Worm (Caenorhabditis elegans) whole organism, L1 larva: ENCODE measurements around the gene F11C1.9.
A peak's percentile ranks its signal among the peaks of the same experiment; 100 is the strongest.

ENCODE experiments used
- C04F5.9 ChIP-seq: sonication (generic microtip); optimal IDR thresholded peaks from 2 replicates; lab custom pipeline; 2016; ENCODE audit warnings: missing genetic modification characterization, missing compliant biosample characterization
- C34B4.2 ChIP-seq: sonication (generic microtip); optimal IDR thresholded peaks from 2 replicates; lab custom pipeline; 2017; ENCODE audit warnings: mild to moderate bottlenecking, missing genetic modification characterization, missing compliant biosample characterization
- alr-1 ChIP-seq: fragments of 200-800 bp; sonication (Bioruptor generic); optimal IDR thresholded peaks from 2 replicates; lab custom pipeline; 2018; ENCODE audit warnings: borderline replicate concordance, mild to moderate bottlenecking, missing genetic modification characterization, missing compliant biosample characterization
- aly-2 ChIP-seq: fragments of 150-350 bp; optimal IDR thresholded peaks from 2 replicates; lab custom pipeline; 2014; ENCODE audit warnings: missing biosample characterization, missing genetic modification characterization
- ama-1 ChIP-seq: fragments of 150-350 bp; optimal IDR thresholded peaks from 2 replicates; lab custom pipeline; 2014
- ceh-82 ChIP-seq, 3 experiments: fragments of 150-350 bp in 1 of 3; sonication (generic microtip) in 2 of 3; optimal IDR thresholded peaks; 2 replicates each; lab custom pipeline; 2014 to 2017; ENCODE audit warnings: missing biosample characterization in 3 of 3, missing genetic modification characterization in 3 of 3
- ceh-90 ChIP-seq: sonication (generic microtip); optimal IDR thresholded peaks from 2 replicates; lab custom pipeline; 2016; ENCODE audit warnings: missing genetic modification characterization, missing compliant biosample characterization
- dsc-1 ChIP-seq: sonication (generic microtip); optimal IDR thresholded peaks from 2 replicates; lab custom pipeline; 2016; ENCODE audit warnings: mild to moderate bottlenecking, missing genetic modification characterization, missing compliant biosample characterization
- elt-2 ChIP-seq: sonication (generic microtip); optimal IDR thresholded peaks from 2 replicates; lab custom pipeline; 2016; ENCODE audit warnings: missing genetic modification characterization, mild to moderate bottlenecking, inconsistent platforms, missing compliant biosample characterization, missing genetic modification reagents
- elt-3 ChIP-seq, 6 experiments: fragments of 150-350 bp in 1 of 6; sonication (generic microtip); optimal IDR thresholded peaks; 2 replicates each; lab custom pipeline; 2017 to 2018; ENCODE audit warnings: missing biosample characterization in 6 of 6, missing genetic modification characterization in 6 of 6, inconsistent platforms in 1 of 6
- ets-5 ChIP-seq: fragments of 200-800 bp; sonication (Bioruptor generic); IDR thresholded peaks from 2 replicates; pipeline ENCODE4 v1.3.6; 2022; ENCODE audit warnings: missing genetic modification characterization, missing compliant biosample characterization
- fkh-4 ChIP-seq: sonication (generic microtip); optimal IDR thresholded peaks from 2 replicates; lab custom pipeline; 2016; ENCODE audit warnings: missing compliant biosample characterization, missing genetic modification characterization, borderline replicate concordance
- fkh-8 ChIP-seq: sonication (generic microtip); optimal IDR thresholded peaks from 2 replicates; lab custom pipeline; 2016; ENCODE audit warnings: mild to moderate bottlenecking, missing genetic modification characterization, missing compliant biosample characterization
- fos-1 ChIP-seq: fragments of 150-350 bp; optimal IDR thresholded peaks from 2 replicates; lab custom pipeline; 2014; ENCODE audit warnings: missing biosample characterization, missing genetic modification characterization
- grh-1 ChIP-seq: fragments of 200-800 bp; sonication (Bioruptor generic); IDR thresholded peaks from 2 replicates; pipeline ENCODE4 v1.3.6; 2022; ENCODE audit warnings: missing genetic modification reagents, missing genetic modification characterization, missing compliant biosample characterization
- hlh-4 ChIP-seq: sonication (generic microtip); optimal IDR thresholded peaks from 2 replicates; lab custom pipeline; 2016; ENCODE audit warnings: mild to moderate bottlenecking, missing genetic modification characterization, missing compliant biosample characterization
- isw-1 ChIP-seq: fragments of 200-800 bp; sonication (Bioruptor generic); IDR thresholded peaks from 2 replicates; pipeline ENCODE4 v1.3.6; 2022; ENCODE audit warnings: missing genetic modification characterization, missing compliant biosample characterization
- jun-1 ChIP-seq: fragments of 150-350 bp; optimal IDR thresholded peaks from 2 replicates; lab custom pipeline; 2014; ENCODE audit warnings: missing biosample characterization, missing genetic modification reagents, missing genetic modification characterization
- lin-13 ChIP-seq: fragments of 150-350 bp; optimal IDR thresholded peaks from 2 replicates; lab custom pipeline; 2014; ENCODE audit warnings: missing biosample characterization, missing genetic modification reagents, missing genetic modification characterization
- lin-14 ChIP-seq: fragments of 200-800 bp; sonication (Bioruptor generic); optimal IDR thresholded peaks from 2 replicates; lab custom pipeline; 2018; ENCODE audit warnings: mild to moderate bottlenecking, missing genetic modification characterization, moderate library complexity, missing compliant biosample characterization
- lir-3 ChIP-seq: sonication (generic microtip); optimal IDR thresholded peaks from 2 replicates; lab custom pipeline; 2016; ENCODE audit warnings: mild to moderate bottlenecking, missing genetic modification characterization, moderate library complexity, missing compliant biosample characterization; ENCODE audit not compliant: poor library complexity
- mdl-1 ChIP-seq, 2 experiments: fragments of 150-350 bp; optimal IDR thresholded peaks; 2 replicates each; lab custom pipeline; 2014 to 2017; ENCODE audit warnings: missing biosample characterization in 2 of 2, missing genetic modification characterization in 2 of 2, inconsistent platforms in 1 of 2
- mef-2 ChIP-seq: fragments of 150-350 bp; optimal IDR thresholded peaks from 2 replicates; lab custom pipeline; 2014; ENCODE audit warnings: missing biosample characterization, missing genetic modification characterization
- nhr-11 ChIP-seq: fragments of 150-350 bp; optimal IDR thresholded peaks from 2 replicates; lab custom pipeline; 2014; ENCODE audit warnings: missing biosample characterization, missing genetic modification characterization
- nhr-28 ChIP-seq: fragments of 150-350 bp; optimal IDR thresholded peaks from 2 replicates; lab custom pipeline; 2014; ENCODE audit warnings: missing biosample characterization, missing genetic modification characterization
- nhr-47 ChIP-seq: sonication (generic microtip); optimal IDR thresholded peaks from 2 replicates; lab custom pipeline; 2016; ENCODE audit warnings: mild to moderate bottlenecking, missing genetic modification characterization, moderate library complexity, missing compliant biosample characterization
- nhr-77 ChIP-seq: fragments of 150-350 bp; optimal IDR thresholded peaks from 2 replicates; lab custom pipeline; 2014; ENCODE audit warnings: missing biosample characterization, missing genetic modification characterization
- nhr-84 ChIP-seq: sonication (generic microtip); optimal IDR thresholded peaks from 2 replicates; lab custom pipeline; 2017; ENCODE audit warnings: missing biosample characterization, missing genetic modification characterization
- nhr-85 ChIP-seq: sonication (generic microtip); peaks from one replicate; lab custom pipeline; 2016; ENCODE audit warnings: missing genetic modification characterization, inconsistent platforms, missing compliant biosample characterization
- nhr-90 ChIP-seq: sonication (generic microtip); optimal IDR thresholded peaks from 2 replicates; lab custom pipeline; 2016; ENCODE audit warnings: mild to moderate bottlenecking, missing genetic modification characterization, missing compliant biosample characterization; ENCODE audit not compliant: poor library complexity
- pag-3 ChIP-seq: sonication (generic microtip); optimal IDR thresholded peaks from 2 replicates; lab custom pipeline; 2017; ENCODE audit warnings: missing genetic modification characterization, mild to moderate bottlenecking, missing compliant biosample characterization, antibody characterized with exemption, borderline replicate concordance; ENCODE audit not compliant: insufficient read depth
- rnt-1 ChIP-seq: sonication (generic microtip); optimal IDR thresholded peaks from 2 replicates; lab custom pipeline; 2016; ENCODE audit warnings: mild to moderate bottlenecking, missing genetic modification characterization, moderate library complexity, missing compliant biosample characterization
- snu-23 ChIP-seq: sonication (generic microtip); optimal IDR thresholded peaks from 2 replicates; lab custom pipeline; 2016; ENCODE audit warnings: missing genetic modification characterization, missing compliant biosample characterization
- swsn-7 ChIP-seq: sonication (generic microtip); optimal IDR thresholded peaks from 2 replicates; lab custom pipeline; 2016; ENCODE audit warnings: missing genetic modification characterization, missing compliant biosample characterization
- tbx-2 ChIP-seq: sonication (generic microtip); optimal IDR thresholded peaks from 2 replicates; lab custom pipeline; 2016; ENCODE audit warnings: missing genetic modification characterization, missing compliant biosample characterization
- tlp-1 ChIP-seq: fragments of 150-350 bp; optimal IDR thresholded peaks from 2 replicates; lab custom pipeline; 2014; ENCODE audit warnings: missing biosample characterization, missing genetic modification characterization
- unc-30 ChIP-seq: sonication (generic microtip); optimal IDR thresholded peaks from 2 replicates; lab custom pipeline; 2017; ENCODE audit warnings: missing biosample characterization, missing genetic modification characterization
- unc-62 ChIP-seq: fragments of 150-350 bp; optimal IDR thresholded peaks from 2 replicates; lab custom pipeline; 2014; ENCODE audit warnings: missing biosample characterization, missing genetic modification reagents, missing genetic modification characterization
- unc-86 ChIP-seq: sonication (generic microtip); optimal IDR thresholded peaks from 2 replicates; lab custom pipeline; 2016; ENCODE audit warnings: missing genetic modification characterization, missing compliant biosample characterization
- xbp-1 ChIP-seq: sonication (generic microtip); optimal IDR thresholded peaks from 2 replicates; lab custom pipeline; 2016; ENCODE audit warnings: missing genetic modification characterization, missing compliant biosample characterization
- zip-4 ChIP-seq: fragments of 200-800 bp; sonication (Bioruptor generic); optimal IDR thresholded peaks from 2 replicates; lab custom pipeline; 2018; ENCODE audit warnings: mild to moderate bottlenecking, missing genetic modification characterization, moderate library complexity, missing compliant biosample characterization

Gene F11C1.9

ce11 chrX:13002322-13002721 is 25.0 kb upstream of the F11C1.9 start:
- TF ChIP-seq nhr-85 (tag; lab: Kevin White, UChicago) (peak; percentile 67), ceh-82 (tag; optimal IDR thresholded peaks at IDR 0.05; lab: Kevin White, UChicago) (no peak)

- TF ChIP-seq tlp-1 (tag; lab: Kevin White, UChicago) (no peak), elt-3 (tag; optimal IDR thresholded peaks at IDR 0.05; lab: Kevin White, UChicago) (no peak), pag-3 (tag; lab: Kevin White, UChicago) (no peak), fkh-8 (tag; lab: Kevin White, UChicago) (no peak), grh-1 (no peak), xbp-1 (tag; lab: Kevin White, UChicago) (no peak), nhr-84 (tag; lab: Kevin White, UChicago) (no peak), C34B4.2 (tag; lab: Kevin White, UChicago) (no peak), nhr-77 (tag; lab: Kevin White, UChicago) (no peak), lir-3 (tag; lab: Kevin White, UChicago) (no peak), mef-2 (tag; lab: Kevin White, UChicago) (no peak), alr-1 (tag; lab: Kevin White, UChicago) (no peak), hlh-4 (no peak), mdl-1 (tag; optimal IDR thresholded peaks at IDR 0.05; lab: Kevin White, UChicago) (no peak), nhr-90 (tag; lab: Kevin White, UChicago) (no peak)
Measured at ce11 chrX:13000837-13001236, 23.5 kb upstream of the F11C1.9 start.

ce11 chrX:12999567-12999966 is 22.2 kb upstream of the F11C1.9 start:
- TF ChIP-seq fos-1 (tag; lab: Kevin White, UChicago) (no peak), jun-1 (tag; lab: Kevin White, UChicago) (no peak), nhr-85 (tag; lab: Kevin White, UChicago) (peak; percentile 5)

ce11 chrX:12996161-12996560 is 18.8 kb upstream of the F11C1.9 start:
- no peak for TF ChIP-seq nhr-85 (tag; lab: Kevin White, UChicago)
- no peak for TF ChIP-seq ceh-90 (tag; lab: Kevin White, UChicago)
- no peak for TF ChIP-seq pag-3 (tag; lab: Kevin White, UChicago)
- no peak for TF ChIP-seq isw-1 (GFP tag; lab: Robert Waterston, UW)
- TF ChIP-seq aly-2 (tag; lab: Kevin White, UChicago) = no peak
- no peak for TF ChIP-seq ets-5 (GFP tag; lab: Robert Waterston, UW)
- TF ChIP-seq lin-13 (GFP tag; lab: Kevin White, UChicago) = no peak
- TF ChIP-seq alr-1 (tag; lab: Kevin White, UChicago) = no peak
- no peak for TF ChIP-seq lir-3 (tag; lab: Kevin White, UChicago)
- TF ChIP-seq ama-1 (lab: Kevin White, UChicago) = no peak
- TF ChIP-seq C04F5.9 (tag; lab: Kevin White, UChicago) = no peak
- no peak for TF ChIP-seq nhr-11 (tag; lab: Kevin White, UChicago)
- TF ChIP-seq rnt-1 (tag; lab: Kevin White, UChicago) = no peak
- TF ChIP-seq fkh-4 (tag; lab: Kevin White, UChicago) = no peak
- TF ChIP-seq mdl-1 (tag; optimal IDR thresholded peaks at IDR 0.05; lab: Kevin White, UChicago) = no peak
- no peak for TF ChIP-seq nhr-28 (tag; lab: Kevin White, UChicago)
- TF ChIP-seq nhr-90 (tag; lab: Kevin White, UChicago) = no peak
- no peak for TF ChIP-seq ceh-82 (tag; optimal IDR thresholded peaks at IDR 0.05; lab: Kevin White, UChicago)

- TF ChIP-seq zip-4 (no peak), snu-23 (GFP tag; lab: Kevin White, UChicago) (peak; percentile 80), unc-62 (GFP tag; lab: Kevin White, UChicago) (no peak), tlp-1 (tag; lab: Kevin White, UChicago) (no peak), dsc-1 (tag; lab: Kevin White, UChicago) (peak; percentile 61), tbx-2 (tag; lab: Kevin White, UChicago) (peak; percentile 28), xbp-1 (tag; lab: Kevin White, UChicago) (peak; percentile 48), elt-2 (tag; lab: Kevin White, UChicago) (peak; percentile 33), nhr-47 (tag; lab: Kevin White, UChicago) (peak; percentile 23), nhr-85 (tag; lab: Kevin White, UChicago) (peak; percentile 84), unc-86 (tag; lab: Kevin White, UChicago) (no peak), mdl-1 (tag; optimal IDR thresholded peaks at IDR 0.05; lab: Kevin White, UChicago) (peak in 1 of 2 experiments; percentile 18), unc-30 (tag; lab: Kevin White, UChicago) (no peak), nhr-77 (tag; lab: Kevin White, UChicago) (no peak), lin-14 (GFP tag; lab: Kevin White, UChicago) (peak; percentile 66), swsn-7 (tag; lab: Kevin White, UChicago) (peak; percentile 34)
Measured at ce11 chrX:12990529-12991520, 13.5 kb upstream of the F11C1.9 start, which contains the start of the genes F11C1.1 and vwa-8. F11C1.1 (minus strand) TSS chrX:12990579. vwa-8 (plus strand) TSS chrX:12991470.
